Fruit fly (Drosophila melanogaster) whole organism, embryonic: Measurements from ENCODE around the gene CG43931.

Experiments used
- CG10431 ChIP-seq: fragments of 200-800 bp; sonication (Bioruptor generic); optimal IDR thresholded peaks from 3 replicates; lab custom pipeline; 2018; ENCODE audit warnings: missing biosample characterization, mild to moderate bottlenecking, missing genetic modification characterization
- CG15514 ChIP-seq: fragments of 200-800 bp; sonication (Bioruptor generic); optimal IDR thresholded peaks from 3 replicates; lab custom pipeline; 2017; ENCODE audit warnings: missing biosample characterization, missing genetic modification characterization, mild to moderate bottlenecking, moderate library complexity, missing genetic modification reagents
- CG17186 ChIP-seq: fragments of 200-800 bp; sonication (Bioruptor generic); optimal IDR thresholded peaks from 3 replicates; lab custom pipeline; 2017; ENCODE audit warnings: missing biosample characterization, missing genetic modification reagents, missing genetic modification characterization
- CG17912 ChIP-seq: fragments of 200-800 bp; sonication (Bioruptor generic); optimal IDR thresholded peaks from 2 replicates; lab custom pipeline; 2018; ENCODE audit warnings: missing biosample characterization, mild to moderate bottlenecking, missing genetic modification characterization
- CG3726 ChIP-seq: fragments of 200-800 bp; sonication (Bioruptor generic); IDR thresholded peaks from 3 replicates; pipeline ENCODE4, ENCODE4 v1.3.6; 2022; ENCODE audit warnings: missing biosample characterization, missing genetic modification characterization
- Kr ChIP-seq: fragments of 200-800 bp; sonication (Bioruptor generic); optimal IDR thresholded peaks from 2 replicates; lab custom pipeline; 2017; ENCODE audit warnings: missing biosample characterization, mild to moderate bottlenecking, missing genetic modification characterization
- crol ChIP-seq: fragments of 200-800 bp; sonication (Bioruptor generic); IDR thresholded peaks from 2 replicates; pipeline ENCODE4 v1.3.6; 2022; ENCODE audit warnings: missing biosample characterization, missing genetic modification characterization
- eyg ChIP-seq: fragments of 200-800 bp; sonication (Bioruptor generic); optimal IDR thresholded peaks from 3 replicates; lab custom pipeline; 2016; ENCODE audit warnings: missing biosample characterization, missing genetic modification characterization
- lov ChIP-seq, 2 experiments: fragments of 200-800 bp in 1 of 2; fragments of >200 bp in 1 of 2; sonication (Bioruptor generic) in 1 of 2; IDR thresholded peaks in 1 of 2; optimal IDR thresholded peaks in 1 of 2; 2 replicates in 1 of 2; 3 replicates in 1 of 2; pipeline versions ENCODE4 v1.3.6 to Lab custom; 2017 to 2022; ENCODE audit warnings: missing biosample characterization in 1 of 2, missing genetic modification characterization in 1 of 2

DNA sequence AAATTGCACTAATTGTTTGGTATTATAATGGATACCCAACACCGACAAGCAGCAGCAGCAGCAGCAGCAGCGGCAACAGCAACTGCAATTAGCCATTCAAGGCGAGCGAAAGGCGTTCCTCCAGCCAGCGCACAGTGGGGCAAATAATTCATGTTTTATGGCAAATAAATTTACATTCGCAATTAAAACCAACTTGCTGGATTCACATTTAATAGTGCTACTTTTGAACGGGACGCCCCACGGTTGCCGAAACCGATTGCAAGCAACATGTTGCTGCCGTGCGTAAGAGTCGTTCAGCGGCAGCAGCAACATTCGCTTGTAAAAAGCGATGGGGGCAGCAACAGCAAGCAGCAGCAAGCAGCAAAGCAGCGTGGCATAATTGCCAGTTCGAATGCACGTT is 36.3 kb downstream of the CG43931 start:
- TF ChIP-seq CG17912 (GFP tag; lab: Kevin White, UChicago) (no peak), CG17186 (GFP tag; lab: Kevin White, UChicago) (no peak), eyg (GFP tag; lab: Kevin White, UChicago) (no peak), CG10431 (GFP tag; lab: Kevin White, UChicago) (no peak), Kr (GFP tag; lab: Kevin White, UChicago) (no peak), crol (GFP tag; lab: Robert Waterston, UW) (no peak), CG15514 (GFP tag; lab: Kevin White, UChicago) (no peak), CG3726 (no peak), lov (optimal IDR thresholded peaks at IDR 0.05; lab: Kevin White, UChicago) (no peak), lov (GFP tag; IDR thresholded peaks at IDR 0.05; lab: Robert Waterston, UW) (no peak)
